Worm (Caenorhabditis elegans) whole organism, L4 larva: ENCODE data around the gene F58E6.11.

Experiments used
- T20F7.1 ChIP-seq: fragments of 200-800 bp; sonication (Bioruptor generic); optimal IDR thresholded peaks from 2 replicates; lab custom pipeline; 2018; ENCODE audit warnings: mild to moderate bottlenecking, missing genetic modification characterization, missing compliant biosample characterization
- T26A8.4 ChIP-seq: fragments of 200-800 bp; sonication (Bioruptor generic); IDR thresholded peaks from 2 replicates; pipeline ENCODE4 v1.3.6; 2022; ENCODE audit warnings: missing genetic modification characterization, missing compliant biosample characterization
- Y105C5A.15 ChIP-seq: fragments of 200-800 bp; sonication (Bioruptor generic); IDR thresholded peaks from 2 replicates; pipeline ENCODE4 v1.3.6; 2022; ENCODE audit warnings: missing genetic modification characterization, missing compliant biosample characterization
- Y48G9A.11 ChIP-seq: fragments of 200-800 bp; sonication (Bioruptor generic); IDR thresholded peaks from 2 replicates; pipeline ENCODE4 v1.3.6; 2022; ENCODE audit warnings: missing genetic modification reagents, missing genetic modification characterization, missing compliant biosample characterization
- Y5F2A.4 ChIP-seq: fragments of 200-800 bp; sonication (Bioruptor generic); optimal IDR thresholded peaks from 2 replicates; lab custom pipeline; 2018; ENCODE audit warnings: mild to moderate bottlenecking, missing genetic modification characterization, missing compliant biosample characterization
- aha-1 ChIP-seq: fragments of 150-350 bp; peaks from one replicate; lab custom pipeline; 2014; ENCODE audit warnings: missing biosample characterization, missing genetic modification characterization
- ama-1 ChIP-seq: fragments of 150-350 bp; optimal IDR thresholded peaks from 2 replicates; lab custom pipeline; 2014; ENCODE audit warnings: inconsistent platforms, mixed read lengths
- ceh-28 ChIP-seq: fragments of 150-350 bp; optimal IDR thresholded peaks from 2 replicates; lab custom pipeline; 2014; ENCODE audit warnings: missing biosample characterization, missing genetic modification reagents, missing genetic modification characterization
- ceh-32 ChIP-seq: sonication (generic microtip); optimal IDR thresholded peaks from 2 replicates; lab custom pipeline; 2016; ENCODE audit warnings: mild to moderate bottlenecking, missing genetic modification characterization, missing compliant biosample characterization; ENCODE audit not compliant: poor library complexity
- cey-2 ChIP-seq: sonication (generic microtip); optimal IDR thresholded peaks from 3 replicates; lab custom pipeline; 2017; ENCODE audit warnings: missing genetic modification characterization, mild to moderate bottlenecking, missing compliant biosample characterization, antibody characterized with exemption, borderline replicate concordance; ENCODE audit not compliant: insufficient read depth
- daf-12 ChIP-seq: fragments of 150-350 bp; optimal IDR thresholded peaks from 2 replicates; lab custom pipeline; 2014; ENCODE audit warnings: missing biosample characterization, missing genetic modification reagents, missing genetic modification characterization
- dmd-6 ChIP-seq: fragments of 200-800 bp; sonication (Bioruptor generic); IDR thresholded peaks from 2 replicates; pipeline ENCODE4 v1.3.6; 2022; ENCODE audit warnings: missing genetic modification reagents, missing genetic modification characterization, missing compliant biosample characterization
- dmd-8 ChIP-seq: fragments of 200-800 bp; sonication (Bioruptor generic); IDR thresholded peaks from 2 replicates; pipeline ENCODE4 v1.3.6; 2022; ENCODE audit warnings: missing genetic modification characterization, missing compliant biosample characterization
- dve-1 ChIP-seq: sonication (generic microtip); optimal IDR thresholded peaks from 2 replicates; lab custom pipeline; 2017; ENCODE audit warnings: antibody characterized with exemption, mild to moderate bottlenecking, missing genetic modification characterization, missing compliant biosample characterization; ENCODE audit not compliant: insufficient read depth
- egl-27 ChIP-seq: sonication (generic microtip); optimal IDR thresholded peaks from 3 replicates; lab custom pipeline; 2017; ENCODE audit warnings: missing biosample characterization, missing genetic modification reagents, missing genetic modification characterization
- egl-43 ChIP-seq: fragments of 200-800 bp; sonication (Bioruptor generic); IDR thresholded peaks from 2 replicates; pipeline ENCODE4 v1.3.6; 2022; ENCODE audit warnings: missing genetic modification reagents, missing genetic modification characterization, missing compliant biosample characterization
- fkh-10 ChIP-seq: fragments of 150-350 bp; optimal IDR thresholded peaks from 2 replicates; lab custom pipeline; 2014; ENCODE audit warnings: missing biosample characterization, missing genetic modification reagents, missing genetic modification characterization
- hif-1 ChIP-seq, 2 experiments: sonication (generic microtip); optimal IDR thresholded peaks; 2 replicates each; lab custom pipeline; 2016 to 2017; ENCODE audit warnings: missing compliant biosample characterization in 2 of 2, missing genetic modification characterization in 2 of 2, missing genetic modification reagents in 2 of 2, missing genotype in 2 of 2, mild to moderate bottlenecking in 1 of 2
- hlh-11 ChIP-seq: fragments of 200-800 bp; sonication (Bioruptor generic); optimal IDR thresholded peaks from 2 replicates; lab custom pipeline; 2018; ENCODE audit warnings: mild to moderate bottlenecking, missing genetic modification characterization, missing compliant biosample characterization
- hlh-30 ChIP-seq: sonication (generic microtip); optimal IDR thresholded peaks from 2 replicates; lab custom pipeline; 2017; ENCODE audit warnings: antibody characterized with exemption, mild to moderate bottlenecking, missing genetic modification characterization, missing compliant biosample characterization; ENCODE audit not compliant: insufficient read depth
- hmg-1.1 ChIP-seq: fragments of 200-800 bp; sonication (Bioruptor generic); IDR thresholded peaks from 2 replicates; pipeline ENCODE4 v1.3.6; 2022; ENCODE audit warnings: missing genetic modification reagents, missing genetic modification characterization, missing compliant biosample characterization
- jun-1 ChIP-seq: fragments of 150-350 bp; optimal IDR thresholded peaks from 2 replicates; lab custom pipeline; 2014; ENCODE audit warnings: missing biosample characterization, missing genetic modification reagents, missing genetic modification characterization
- lin-15B ChIP-seq: fragments of 150-350 bp; sonication (generic microtip); optimal IDR thresholded peaks from 3 replicates; lab custom pipeline; 2014; ENCODE audit warnings: missing biosample characterization, missing genetic modification characterization
- lin-38 ChIP-seq: fragments of 200-800 bp; sonication (Bioruptor generic); IDR thresholded peaks from 2 replicates; pipeline ENCODE4 v1.3.6; 2022; ENCODE audit warnings: missing genetic modification reagents, missing genetic modification characterization, missing compliant biosample characterization
- lsy-2 ChIP-seq, 2 experiments: fragments of 150-350 bp in 1 of 2; sonication (generic microtip) in 1 of 2; optimal IDR thresholded peaks; 2 replicates each; lab custom pipeline; 2014 to 2017; ENCODE audit warnings: missing biosample characterization in 2 of 2, missing genetic modification characterization in 2 of 2
- madf-5 ChIP-seq, 2 experiments: fragments of 200-800 bp; sonication (Bioruptor generic); IDR thresholded peaks; 2 replicates each; pipeline ENCODE4 v1.3.6; 2022; ENCODE audit warnings: missing compliant biosample characterization in 2 of 2, missing genetic modification characterization in 2 of 2
- madf-9 ChIP-seq: fragments of 200-800 bp; sonication (Bioruptor generic); conservative IDR thresholded peaks from 2 replicates; pipeline ENCODE4 v1.3.6; 2022; ENCODE audit warnings: missing genetic modification reagents, missing genetic modification characterization, missing compliant biosample characterization
- mdl-1 ChIP-seq, 2 experiments: fragments of 150-350 bp in 1 of 2; sonication (generic microtip) in 1 of 2; optimal IDR thresholded peaks; 2 replicates each; lab custom pipeline; 2014 to 2017; ENCODE audit warnings: missing biosample characterization in 2 of 2, missing genetic modification characterization in 2 of 2
- mes-2 ChIP-seq: sonication (generic microtip); optimal IDR thresholded peaks from 2 replicates; lab custom pipeline; 2016; ENCODE audit warnings: missing genotype, mild to moderate bottlenecking, missing genetic modification characterization, missing compliant biosample characterization; ENCODE audit not compliant: poor library complexity, severe bottlenecking
- nhr-102 ChIP-seq: sonication (generic microtip); optimal IDR thresholded peaks from 2 replicates; lab custom pipeline; 2016; ENCODE audit warnings: mild to moderate bottlenecking, missing genetic modification characterization, moderate library complexity, missing compliant biosample characterization
- nhr-42 ChIP-seq: fragments of 200-800 bp; sonication (Bioruptor generic); IDR thresholded peaks from 2 replicates; pipeline ENCODE4 v1.3.6; 2022; ENCODE audit warnings: missing genetic modification characterization, missing compliant biosample characterization
- nhr-6 ChIP-seq: fragments of 150-350 bp; optimal IDR thresholded peaks from 2 replicates; lab custom pipeline; 2014; ENCODE audit warnings: missing biosample characterization, missing genetic modification characterization
- nhr-76 ChIP-seq: fragments of 150-350 bp; optimal IDR thresholded peaks from 2 replicates; lab custom pipeline; 2014; ENCODE audit warnings: missing biosample characterization, missing genetic modification characterization
- nhr-77 ChIP-seq: fragments of 150-350 bp; optimal IDR thresholded peaks from 2 replicates; lab custom pipeline; 2014; ENCODE audit warnings: missing biosample characterization, missing genetic modification characterization
- pqm-1 ChIP-seq: sonication (generic microtip); optimal IDR thresholded peaks from 2 replicates; lab custom pipeline; 2017; ENCODE audit warnings: missing biosample characterization, missing genetic modification characterization
- rbr-2 ChIP-seq: sonication (generic microtip); optimal IDR thresholded peaks from 2 replicates; lab custom pipeline; 2016; ENCODE audit warnings: missing genotype, missing genetic modification characterization, missing compliant biosample characterization
- saeg-2 ChIP-seq: fragments of 200-800 bp; sonication (Bioruptor generic); IDR thresholded peaks from 2 replicates; pipeline ENCODE4 v1.3.6; 2022; ENCODE audit warnings: missing genetic modification reagents, missing genetic modification characterization, missing compliant biosample characterization
- set-16 ChIP-seq: fragments of 200-800 bp; sonication (Bioruptor generic); IDR thresholded peaks from 2 replicates; pipeline ENCODE4 v1.3.6; 2022; ENCODE audit warnings: missing genetic modification reagents, missing genetic modification characterization, missing compliant biosample characterization
- snpc-1.2 ChIP-seq: fragments of 200-800 bp; sonication (Bioruptor generic); IDR thresholded peaks from 2 replicates; pipeline ENCODE4 v1.3.6; 2022; ENCODE audit warnings: missing genetic modification reagents, missing genetic modification characterization, missing compliant biosample characterization
- spr-3 ChIP-seq: fragments of 200-800 bp; sonication (Bioruptor generic); optimal IDR thresholded peaks from 2 replicates; lab custom pipeline; 2018; ENCODE audit warnings: mild to moderate bottlenecking, missing genetic modification characterization, missing compliant biosample characterization
- tra-1 ChIP-seq: fragments of 200-800 bp; sonication (Bioruptor generic); IDR thresholded peaks from 2 replicates; pipeline ENCODE4 v1.3.6; 2022; ENCODE audit warnings: missing genetic modification reagents, missing genetic modification characterization, missing compliant biosample characterization
- vab-7 ChIP-seq: fragments of 200-800 bp; sonication (Bioruptor generic); IDR thresholded peaks from 2 replicates; pipeline ENCODE4 v1.3.6; 2022; ENCODE audit warnings: missing genetic modification reagents, missing genetic modification characterization, missing compliant biosample characterization
- zag-1 ChIP-seq: fragments of 150-350 bp; optimal IDR thresholded peaks from 2 replicates; lab custom pipeline; 2014; ENCODE audit warnings: missing biosample characterization, missing genetic modification characterization
- zip-2 ChIP-seq: fragments of 150-350 bp; optimal IDR thresholded peaks from 2 replicates; lab custom pipeline; 2014; ENCODE audit warnings: missing biosample characterization, missing genetic modification characterization
- ztf-7 ChIP-seq: fragments of 150-350 bp; optimal IDR thresholded peaks from 2 replicates; lab custom pipeline; 2014; ENCODE audit warnings: missing biosample characterization, missing genetic modification characterization

The F58E6.11 gene

ce11 chrV:9730743-9731706 is 26.8 kb downstream of the F58E6.11 start (continued):
- peak; percentile 100 for TF ChIP-seq hlh-11 (tag; lab: Kevin White, UChicago)
- peak; percentile 76 for TF ChIP-seq cey-2 (tag; lab: Kevin White, UChicago)
- peak; percentile 70 for TF ChIP-seq madf-9 (GFP tag; lab: Robert Waterston, UW)
- peak; percentile 83 for TF ChIP-seq tra-1
- TF ChIP-seq pqm-1 (tag; lab: Kevin White, UChicago): peak; percentile 97
- TF ChIP-seq set-16 (GFP tag; lab: Robert Waterston, UW): peak; percentile 94
- TF ChIP-seq ama-1: peak; percentile 100
- TF ChIP-seq T20F7.1 (GFP tag; lab: Kevin White, UChicago): peak; percentile 82
- peak; percentile 78 for TF ChIP-seq jun-1
- no peak for TF ChIP-seq Y105C5A.15 (GFP tag; lab: Robert Waterston, UW)
- TF ChIP-seq zag-1: peak; percentile 35
- TF ChIP-seq dmd-6 (GFP tag; lab: Robert Waterston, UW): peak; percentile 93
- peak; percentile 4 for TF ChIP-seq Y5F2A.4 (GFP tag; lab: Kevin White, UChicago)
- no peak for TF ChIP-seq zip-2 (tag; lab: Kevin White, UChicago)
- peak; percentile 86 for TF ChIP-seq T26A8.4
- TF ChIP-seq fkh-10: peak; percentile 89
- TF ChIP-seq nhr-6 (tag; lab: Kevin White, UChicago): peak; percentile 78
- peak; percentile 42 for TF ChIP-seq ztf-7 (tag; lab: Kevin White, UChicago)
- peak; percentile 97 for TF ChIP-seq hlh-30 (tag; lab: Kevin White, UChicago)
- TF ChIP-seq madf-5 (GFP tag; IDR thresholded peaks at IDR 0.05; lab: Robert Waterston, UW): 0 out of 4 replicates have a peak, but pooled peaks of 1 of the 2 experiments have one; percentile 1
- no peak for TF ChIP-seq snpc-1.2
- no peak; the same call in 1 of the 2 replicates for TF ChIP-seq vab-7 (GFP tag; lab: Robert Waterston, UW)
- TF ChIP-seq nhr-76 (tag; lab: Kevin White, UChicago): peak; percentile 48
- peak; percentile 93 for TF ChIP-seq egl-43
- TF ChIP-seq ceh-28 (tag; lab: Kevin White, UChicago): peak; percentile 54
- TF ChIP-seq nhr-102: peak; percentile 74
- TF ChIP-seq egl-27 (tag; lab: Kevin White, UChicago): no peak
- TF ChIP-seq Y48G9A.11 (GFP tag; lab: Robert Waterston, UW): no peak

- no peak for TF ChIP-seq daf-12
- peak; percentile 65 for TF ChIP-seq dve-1
- peak; percentile 84 for TF ChIP-seq nhr-6 (tag; lab: Kevin White, UChicago)
- no peak for TF ChIP-seq nhr-42 (GFP tag; lab: Robert Waterston, UW)
- peak; percentile 40; the same call in 1 of the 2 replicates for TF ChIP-seq dmd-6 (GFP tag; lab: Robert Waterston, UW)
- TF ChIP-seq lin-38 (GFP tag; lab: Robert Waterston, UW): peak; percentile 78
- peak; percentile 78 for TF ChIP-seq aha-1 (tag; lab: Kevin White, UChicago)
- no peak for TF ChIP-seq Y105C5A.15 (GFP tag; lab: Robert Waterston, UW)
- TF ChIP-seq ceh-32 (tag; lab: Kevin White, UChicago): no peak
- no peak for TF ChIP-seq nhr-76 (tag; lab: Kevin White, UChicago)
- TF ChIP-seq lsy-2 (tag; optimal IDR thresholded peaks at IDR 0.05; lab: Kevin White, UChicago): peak in 1 of 2 experiments; percentile 89
- TF ChIP-seq dmd-8: no peak
- no peak for TF ChIP-seq saeg-2 (GFP tag; lab: Robert Waterston, UW)
- TF ChIP-seq snpc-1.2: no peak
- peak; percentile 39; the same call in 1 of the 2 replicates for TF ChIP-seq hmg-1.1
- peak; percentile 67 for TF ChIP-seq mes-2 (tag; lab: Kevin White, UChicago)
- no peak for TF ChIP-seq lin-15B
- TF ChIP-seq mdl-1 (tag; optimal IDR thresholded peaks at IDR 0.05; lab: Kevin White, UChicago): peak in 1 of 2 experiments; percentile 33
- no peak for TF ChIP-seq spr-3 (GFP tag; lab: Kevin White, UChicago)
- peak; percentile 66 for TF ChIP-seq nhr-77
- TF ChIP-seq rbr-2: peak; percentile 34
- TF ChIP-seq hif-1 (tag; optimal IDR thresholded peaks at IDR 0.05; lab: Kevin White, UChicago): peak in 1 of 2 experiments; percentile 40
- TF ChIP-seq T20F7.1 (GFP tag; lab: Kevin White, UChicago): peak; percentile 63
- TF ChIP-seq hlh-30 (tag; lab: Kevin White, UChicago): peak; percentile 74
- TF ChIP-seq hlh-11 (tag; lab: Kevin White, UChicago): peak; percentile 62
Observed at ce11 chrV:9729462-9730162, 28.2 kb downstream of the F58E6.11 start, which contains the start of the genes aagr-3 and drap-1. TSS of gene aagr-3 (minus strand) at chrV:9729512. TSS of gene drap-1 (plus strand) at chrV:9730106.
